Worm (Caenorhabditis elegans) whole organism, mixed stage, embryonic: ENCODE measurements around the gene T14G12.6.

ENCODE experiments used
- M03D4.4 ChIP-seq: sonication (generic microtip); optimal IDR thresholded peaks from 2 replicates; lab custom pipeline; 2017; ENCODE audit warnings: mild to moderate bottlenecking, missing genetic modification characterization, missing compliant biosample characterization
- blmp-1 ChIP-seq: fragments of 150-350 bp; optimal IDR thresholded peaks from 2 replicates; lab custom pipeline; 2014; ENCODE audit warnings: missing biosample characterization, missing genetic modification characterization
- ceh-39 ChIP-seq: fragments of 150-350 bp; optimal IDR thresholded peaks from 2 replicates; lab custom pipeline; 2014; ENCODE audit warnings: missing biosample characterization, missing genetic modification characterization
- ceh-83 ChIP-seq: fragments of 200-800 bp; sonication (Bioruptor generic); optimal IDR thresholded peaks from 2 replicates; lab custom pipeline; 2018; ENCODE audit warnings: mild to moderate bottlenecking, missing genetic modification characterization, missing compliant biosample characterization
- ces-1 ChIP-seq: fragments of 150-350 bp; optimal IDR thresholded peaks from 2 replicates; lab custom pipeline; 2014; ENCODE audit warnings: missing biosample characterization, missing genetic modification reagents, missing genetic modification characterization
- drap-1 ChIP-seq: fragments of 200-800 bp; sonication (Bioruptor generic); optimal IDR thresholded peaks from 3 replicates; lab custom pipeline; 2018; ENCODE audit warnings: mild to moderate bottlenecking, missing genetic modification characterization, missing compliant biosample characterization
- elt-3 ChIP-seq: fragments of 150-350 bp; optimal IDR thresholded peaks from 2 replicates; lab custom pipeline; 2014; ENCODE audit warnings: missing biosample characterization, missing genetic modification characterization
- flh-1 ChIP-seq: fragments of 200-800 bp; sonication (Bioruptor generic); optimal IDR thresholded peaks from 2 replicates; lab custom pipeline; 2018; ENCODE audit warnings: mild to moderate bottlenecking, missing genetic modification characterization, moderate library complexity, missing compliant biosample characterization
- ham-2 ChIP-seq: fragments of 200-800 bp; sonication (Bioruptor generic); optimal IDR thresholded peaks from 2 replicates; lab custom pipeline; 2018; ENCODE audit warnings: mild to moderate bottlenecking, missing genetic modification characterization, missing compliant biosample characterization
- lin-13 ChIP-seq: fragments of 150-350 bp; optimal IDR thresholded peaks from 2 replicates; lab custom pipeline; 2014; ENCODE audit warnings: missing biosample characterization, missing genetic modification characterization
- lin-32 ChIP-seq: fragments of 200-800 bp; sonication (Bioruptor generic); optimal IDR thresholded peaks from 2 replicates; lab custom pipeline; 2018; ENCODE audit warnings: mild to moderate bottlenecking, missing genetic modification characterization, missing compliant biosample characterization
- lsy-2 ChIP-seq: fragments of 150-350 bp; optimal IDR thresholded peaks from 2 replicates; lab custom pipeline; 2014; ENCODE audit warnings: missing biosample characterization, missing genetic modification characterization
- mab-5 ChIP-seq: fragments of 150-350 bp; optimal IDR thresholded peaks from 2 replicates; lab custom pipeline; 2014; ENCODE audit warnings: missing biosample characterization, missing genetic modification characterization
- mep-1 ChIP-seq: fragments of 150-350 bp; optimal IDR thresholded peaks from 2 replicates; lab custom pipeline; 2017; ENCODE audit warnings: missing biosample characterization, missing genetic modification reagents, missing genetic modification characterization, inconsistent platforms
- mls-2 ChIP-seq: sonication (generic microtip); optimal IDR thresholded peaks from 2 replicates; lab custom pipeline; 2016; ENCODE audit warnings: mild to moderate bottlenecking, missing genetic modification characterization, moderate library complexity, missing compliant biosample characterization
- nhr-12 ChIP-seq: fragments of 150-350 bp; optimal IDR thresholded peaks from 2 replicates; lab custom pipeline; 2014; ENCODE audit warnings: missing biosample characterization, missing genetic modification characterization
- nhr-2 ChIP-seq: fragments of 150-350 bp; optimal IDR thresholded peaks from 2 replicates; lab custom pipeline; 2014; ENCODE audit warnings: missing biosample characterization, missing genetic modification characterization
- nhr-237 ChIP-seq: fragments of 150-350 bp; optimal IDR thresholded peaks from 2 replicates; lab custom pipeline; 2014; ENCODE audit warnings: missing biosample characterization, missing genetic modification characterization
- nhr-28 ChIP-seq: fragments of 150-350 bp; optimal IDR thresholded peaks from 2 replicates; lab custom pipeline; 2014; ENCODE audit warnings: missing biosample characterization, missing genetic modification characterization
- nhr-76 ChIP-seq: sonication (generic microtip); optimal IDR thresholded peaks from 2 replicates; lab custom pipeline; 2017; ENCODE audit warnings: missing biosample characterization, missing genetic modification characterization
- sem-2 ChIP-seq: fragments of 200-800 bp; sonication (Bioruptor generic); optimal IDR thresholded peaks from 2 replicates; lab custom pipeline; 2018; ENCODE audit warnings: mild to moderate bottlenecking, missing genetic modification characterization, missing compliant biosample characterization
- snpc-4 ChIP-seq: fragments of 150-350 bp; optimal IDR thresholded peaks from 2 replicates; lab custom pipeline; 2014; ENCODE audit warnings: missing biosample characterization, missing genetic modification characterization
- sptf-1 ChIP-seq: sonication (generic microtip); optimal IDR thresholded peaks from 2 replicates; lab custom pipeline; 2017; ENCODE audit warnings: mild to moderate bottlenecking, missing genetic modification characterization, moderate library complexity, missing compliant biosample characterization
- tbx-8 ChIP-seq: fragments of 200-800 bp; sonication (Bioruptor generic); optimal IDR thresholded peaks from 2 replicates; lab custom pipeline; 2018; ENCODE audit warnings: mild to moderate bottlenecking, missing genetic modification characterization, moderate library complexity, missing compliant biosample characterization
- unc-120 ChIP-seq: sonication (generic microtip); optimal IDR thresholded peaks from 2 replicates; lab custom pipeline; 2017; ENCODE audit warnings: missing genetic modification characterization, missing compliant biosample characterization; ENCODE audit not compliant: poor library complexity, severe bottlenecking
- unc-39 ChIP-seq: fragments of 150-350 bp; optimal IDR thresholded peaks from 2 replicates; lab custom pipeline; 2014; ENCODE audit warnings: missing biosample characterization, missing genetic modification characterization
- unc-62 ChIP-seq: fragments of 150-350 bp; optimal IDR thresholded peaks from 2 replicates; lab custom pipeline; 2014; ENCODE audit warnings: missing biosample characterization, missing genetic modification reagents, missing genetic modification characterization
- zip-8 ChIP-seq: fragments of 150-350 bp; optimal IDR thresholded peaks from 2 replicates; lab custom pipeline; 2014; ENCODE audit warnings: missing biosample characterization, missing genetic modification characterization
- ztf-11 ChIP-seq: fragments of 150-350 bp; optimal IDR thresholded peaks from 2 replicates; lab custom pipeline; 2014; ENCODE audit warnings: missing biosample characterization, missing genetic modification characterization

T14G12.6 gene

ce11 chrX:3802743-3803142 lies 43.5 kb upstream of the T14G12.6 start:
- TF ChIP-seq unc-39 (tag; lab: Kevin White, UChicago) = no peak
- TF ChIP-seq mls-2 (tag; lab: Kevin White, UChicago) = peak; percentile 28
- TF ChIP-seq ceh-83 (GFP tag; lab: Kevin White, UChicago) = no peak
- TF ChIP-seq mep-1 = peak; percentile 26
- TF ChIP-seq, all 35 proteins: peak for 2

- TF ChIP-seq flh-1 (GFP tag; lab: Kevin White, UChicago) (no peak), ces-1 (GFP tag; lab: Kevin White, UChicago) (no peak), mls-2 (tag; lab: Kevin White, UChicago) (no peak), M03D4.4 (tag; lab: Kevin White, UChicago) (no peak), nhr-28 (tag; lab: Kevin White, UChicago) (no peak), unc-120 (tag; lab: Kevin White, UChicago) (no peak), tbx-8 (GFP tag; lab: Kevin White, UChicago) (no peak), drap-1 (no peak), lsy-2 (tag; lab: Kevin White, UChicago) (no peak), nhr-2 (no peak), ztf-11 (tag; lab: Kevin White, UChicago) (no peak), sem-2 (GFP tag; lab: Kevin White, UChicago) (no peak), unc-39 (tag; lab: Kevin White, UChicago) (no peak), mab-5 (tag; lab: Kevin White, UChicago) (no peak), snpc-4 (tag; lab: Kevin White, UChicago) (no peak), lin-13 (no peak)
Measured at ce11 chrX:3798288-3798687, 39.0 kb upstream of the T14G12.6 start.

ce11 chrX:3797882-3798281 lies 38.6 kb upstream of the T14G12.6 start, which contains the start of gene abu-10:
abu-10 (plus strand) TSS chrX:3798182.
- no peak for TF ChIP-seq flh-1 (GFP tag; lab: Kevin White, UChicago)
- TF ChIP-seq nhr-76 = no peak
- TF ChIP-seq M03D4.4 (tag; lab: Kevin White, UChicago) = no peak
- TF ChIP-seq lin-32 (GFP tag; lab: Kevin White, UChicago) = no peak
- TF ChIP-seq ceh-39 = no peak

ce11 chrX:3795642-3796041 lies 36.4 kb upstream of the T14G12.6 start, which contains the start of gene F35A5.5:
F35A5.5 (minus strand) TSS chrX:3795742.
- no peak for TF ChIP-seq M03D4.4 (tag; lab: Kevin White, UChicago)
- no peak for TF ChIP-seq nhr-76
- TF ChIP-seq unc-62 (GFP tag; lab: Kevin White, UChicago) = no peak
- no peak for TF ChIP-seq ceh-83 (GFP tag; lab: Kevin White, UChicago)
- TF ChIP-seq drap-1 = no peak
- TF ChIP-seq mls-2 (tag; lab: Kevin White, UChicago) = no peak
- no peak for TF ChIP-seq lin-13
- no peak for TF ChIP-seq ztf-11 (tag; lab: Kevin White, UChicago)
- no peak for TF ChIP-seq nhr-12 (tag; lab: Kevin White, UChicago)

- TF ChIP-seq zip-8 (tag; lab: Kevin White, UChicago) (no peak), mab-5 (tag; lab: Kevin White, UChicago) (no peak), mls-2 (tag; lab: Kevin White, UChicago) (no peak), ceh-39 (no peak), sem-2 (GFP tag; lab: Kevin White, UChicago) (no peak), elt-3 (tag; lab: Kevin White, UChicago) (no peak), ztf-11 (tag; lab: Kevin White, UChicago) (no peak), flh-1 (GFP tag; lab: Kevin White, UChicago) (no peak), unc-62 (GFP tag; lab: Kevin White, UChicago) (no peak), lsy-2 (tag; lab: Kevin White, UChicago) (no peak), lin-13 (no peak), nhr-12 (tag; lab: Kevin White, UChicago) (no peak), snpc-4 (tag; lab: Kevin White, UChicago) (no peak), mep-1 (no peak), tbx-8 (GFP tag; lab: Kevin White, UChicago) (no peak), sptf-1 (tag; lab: Kevin White, UChicago) (no peak)
Measured at ce11 chrX:3794161-3794560, 34.9 kb upstream of the T14G12.6 start.

- TF ChIP-seq snpc-4 (tag; lab: Kevin White, UChicago) (no peak), ham-2 (GFP tag; lab: Kevin White, UChicago) (no peak), nhr-237 (tag; lab: Kevin White, UChicago) (no peak), M03D4.4 (tag; lab: Kevin White, UChicago) (no peak), ceh-39 (no peak), blmp-1 (tag; lab: Kevin White, UChicago) (no peak), tbx-8 (GFP tag; lab: Kevin White, UChicago) (no peak), ces-1 (GFP tag; lab: Kevin White, UChicago) (no peak), nhr-28 (tag; lab: Kevin White, UChicago) (no peak)
- TF ChIP-seq, all 35 proteins: peak for 0
Measured at ce11 chrX:3793389-3793788, 34.1 kb upstream of the T14G12.6 start.
